Worm (Caenorhabditis elegans) whole organism, mixed stage, embryonic: ENCODE measurements around the gene F54E4.3.

Source experiments
- M03D4.4 ChIP-seq: sonication (generic microtip); optimal IDR thresholded peaks from 2 replicates; lab custom pipeline; 2017; ENCODE audit warnings: mild to moderate bottlenecking, missing genetic modification characterization, missing compliant biosample characterization
- bed-3 ChIP-seq: fragments of 200-800 bp; sonication (Bioruptor generic); optimal IDR thresholded peaks from 3 replicates; lab custom pipeline; 2018; ENCODE audit warnings: mild to moderate bottlenecking, missing genetic modification characterization, moderate library complexity, missing compliant biosample characterization
- blmp-1 ChIP-seq: fragments of 150-350 bp; optimal IDR thresholded peaks from 2 replicates; lab custom pipeline; 2014; ENCODE audit warnings: missing biosample characterization, missing genetic modification characterization
- ceh-39 ChIP-seq: fragments of 150-350 bp; optimal IDR thresholded peaks from 2 replicates; lab custom pipeline; 2014; ENCODE audit warnings: missing biosample characterization, missing genetic modification characterization
- ceh-43 ChIP-seq: fragments of 200-800 bp; sonication (Bioruptor generic); optimal IDR thresholded peaks from 2 replicates; lab custom pipeline; 2018; ENCODE audit warnings: mild to moderate bottlenecking, missing genetic modification characterization, moderate library complexity, missing compliant biosample characterization
- ceh-83 ChIP-seq: fragments of 200-800 bp; sonication (Bioruptor generic); optimal IDR thresholded peaks from 2 replicates; lab custom pipeline; 2018; ENCODE audit warnings: mild to moderate bottlenecking, missing genetic modification characterization, missing compliant biosample characterization
- ces-1 ChIP-seq: fragments of 150-350 bp; optimal IDR thresholded peaks from 2 replicates; lab custom pipeline; 2014; ENCODE audit warnings: missing biosample characterization, missing genetic modification reagents, missing genetic modification characterization
- cnd-1 ChIP-seq: fragments of 200-800 bp; sonication (Bioruptor generic); optimal IDR thresholded peaks from 2 replicates; lab custom pipeline; 2018; ENCODE audit warnings: mild to moderate bottlenecking, missing genetic modification characterization, missing compliant biosample characterization
- drap-1 ChIP-seq: fragments of 200-800 bp; sonication (Bioruptor generic); optimal IDR thresholded peaks from 3 replicates; lab custom pipeline; 2018; ENCODE audit warnings: mild to moderate bottlenecking, missing genetic modification characterization, missing compliant biosample characterization
- elt-3 ChIP-seq: fragments of 150-350 bp; optimal IDR thresholded peaks from 2 replicates; lab custom pipeline; 2014; ENCODE audit warnings: missing biosample characterization, missing genetic modification characterization
- ham-2 ChIP-seq: fragments of 200-800 bp; sonication (Bioruptor generic); optimal IDR thresholded peaks from 2 replicates; lab custom pipeline; 2018; ENCODE audit warnings: mild to moderate bottlenecking, missing genetic modification characterization, missing compliant biosample characterization
- hlh-1 ChIP-seq: fragments of 150-350 bp; optimal IDR thresholded peaks from 2 replicates; lab custom pipeline; 2014; ENCODE audit warnings: missing biosample characterization, missing genetic modification reagents, missing genetic modification characterization
- lin-13 ChIP-seq: fragments of 150-350 bp; optimal IDR thresholded peaks from 2 replicates; lab custom pipeline; 2014; ENCODE audit warnings: missing biosample characterization, missing genetic modification characterization
- lin-32 ChIP-seq: fragments of 200-800 bp; sonication (Bioruptor generic); optimal IDR thresholded peaks from 2 replicates; lab custom pipeline; 2018; ENCODE audit warnings: mild to moderate bottlenecking, missing genetic modification characterization, missing compliant biosample characterization
- mab-5 ChIP-seq: fragments of 150-350 bp; optimal IDR thresholded peaks from 2 replicates; lab custom pipeline; 2014; ENCODE audit warnings: missing biosample characterization, missing genetic modification characterization
- mls-2 ChIP-seq: sonication (generic microtip); optimal IDR thresholded peaks from 2 replicates; lab custom pipeline; 2016; ENCODE audit warnings: mild to moderate bottlenecking, missing genetic modification characterization, moderate library complexity, missing compliant biosample characterization
- nhr-12 ChIP-seq: fragments of 150-350 bp; optimal IDR thresholded peaks from 2 replicates; lab custom pipeline; 2014; ENCODE audit warnings: missing biosample characterization, missing genetic modification characterization
- nhr-237 ChIP-seq: fragments of 150-350 bp; optimal IDR thresholded peaks from 2 replicates; lab custom pipeline; 2014; ENCODE audit warnings: missing biosample characterization, missing genetic modification characterization
- nhr-28 ChIP-seq: fragments of 150-350 bp; optimal IDR thresholded peaks from 2 replicates; lab custom pipeline; 2014; ENCODE audit warnings: missing biosample characterization, missing genetic modification characterization
- nhr-76 ChIP-seq: sonication (generic microtip); optimal IDR thresholded peaks from 2 replicates; lab custom pipeline; 2017; ENCODE audit warnings: missing biosample characterization, missing genetic modification characterization
- pha-4 ChIP-seq: fragments of 150-350 bp; optimal IDR thresholded peaks from 2 replicates; lab custom pipeline; 2018; ENCODE audit warnings: missing biosample characterization, missing genetic modification reagents, missing genetic modification characterization
- sem-2 ChIP-seq: fragments of 200-800 bp; sonication (Bioruptor generic); optimal IDR thresholded peaks from 2 replicates; lab custom pipeline; 2018; ENCODE audit warnings: mild to moderate bottlenecking, missing genetic modification characterization, missing compliant biosample characterization
- snpc-4 ChIP-seq: fragments of 150-350 bp; optimal IDR thresholded peaks from 2 replicates; lab custom pipeline; 2014; ENCODE audit warnings: missing biosample characterization, missing genetic modification characterization
- tbx-8 ChIP-seq: fragments of 200-800 bp; sonication (Bioruptor generic); optimal IDR thresholded peaks from 2 replicates; lab custom pipeline; 2018; ENCODE audit warnings: mild to moderate bottlenecking, missing genetic modification characterization, moderate library complexity, missing compliant biosample characterization
- unc-120 ChIP-seq: sonication (generic microtip); optimal IDR thresholded peaks from 2 replicates; lab custom pipeline; 2017; ENCODE audit warnings: missing genetic modification characterization, missing compliant biosample characterization; ENCODE audit not compliant: poor library complexity, severe bottlenecking
- unc-39 ChIP-seq: fragments of 150-350 bp; optimal IDR thresholded peaks from 2 replicates; lab custom pipeline; 2014; ENCODE audit warnings: missing biosample characterization, missing genetic modification characterization
- unc-62 ChIP-seq: fragments of 150-350 bp; optimal IDR thresholded peaks from 2 replicates; lab custom pipeline; 2014; ENCODE audit warnings: missing biosample characterization, missing genetic modification reagents, missing genetic modification characterization
- zip-8 ChIP-seq: fragments of 150-350 bp; optimal IDR thresholded peaks from 2 replicates; lab custom pipeline; 2014; ENCODE audit warnings: missing biosample characterization, missing genetic modification characterization
- ztf-11 ChIP-seq: fragments of 150-350 bp; optimal IDR thresholded peaks from 2 replicates; lab custom pipeline; 2014; ENCODE audit warnings: missing biosample characterization, missing genetic modification characterization

The F54E4.3 gene

ce11 chrX:14633679-14634078, 2.5 kb downstream of the F54E4.3 start:
- TF ChIP-seq tbx-8 (GFP tag; lab: Kevin White, UChicago): no peak
- TF ChIP-seq ces-1 (GFP tag; lab: Kevin White, UChicago): peak; percentile 80

ce11 chrX:14628816-14629215, 7.4 kb downstream of the F54E4.3 start, which contains the start of gene F54E4.2:
F54E4.2 (minus strand) TSS chrX:14628916.
- peak; percentile 34 for TF ChIP-seq zip-8
- TF ChIP-seq nhr-12 (tag; lab: Kevin White, UChicago): no peak

ce11 chrX:14621207-14621606, 15.0 kb downstream of the F54E4.3 start:
- TF ChIP-seq sem-2 (GFP tag; lab: Kevin White, UChicago) (no peak), ceh-43 (GFP tag; lab: Kevin White, UChicago) (no peak), mls-2 (tag; lab: Kevin White, UChicago) (no peak), unc-62 (no peak), nhr-76 (no peak), lin-13 (tag; lab: Kevin White, UChicago) (no peak), hlh-1 (no peak), ceh-39 (tag; lab: Kevin White, UChicago) (no peak), M03D4.4 (tag; lab: Kevin White, UChicago) (no peak), snpc-4 (tag; lab: Kevin White, UChicago) (no peak), nhr-28 (tag; lab: Kevin White, UChicago) (no peak), ceh-83 (no peak), tbx-8 (GFP tag; lab: Kevin White, UChicago) (no peak), nhr-237 (tag; lab: Kevin White, UChicago) (no peak), drap-1 (GFP tag; lab: Kevin White, UChicago) (no peak), ces-1 (GFP tag; lab: Kevin White, UChicago) (no peak)

- no peak for TF ChIP-seq ces-1 (GFP tag; lab: Kevin White, UChicago)
- no peak for TF ChIP-seq M03D4.4 (tag; lab: Kevin White, UChicago)
- no peak for TF ChIP-seq tbx-8 (GFP tag; lab: Kevin White, UChicago)
- TF ChIP-seq mls-2 (tag; lab: Kevin White, UChicago): no peak
- TF ChIP-seq lin-13 (tag; lab: Kevin White, UChicago): no peak
- TF ChIP-seq nhr-237 (tag; lab: Kevin White, UChicago): no peak
- no peak for TF ChIP-seq ceh-39 (tag; lab: Kevin White, UChicago)
- no peak for TF ChIP-seq nhr-76
- TF ChIP-seq unc-120: no peak
- TF ChIP-seq lin-32 (GFP tag; lab: Kevin White, UChicago): no peak
- TF ChIP-seq bed-3 (GFP tag; lab: Kevin White, UChicago): no peak
- TF ChIP-seq blmp-1 (tag; lab: Kevin White, UChicago): no peak
- no peak for TF ChIP-seq unc-39
- no peak for TF ChIP-seq elt-3 (tag; lab: Kevin White, UChicago)
- TF ChIP-seq ceh-43 (GFP tag; lab: Kevin White, UChicago): no peak
- TF ChIP-seq cnd-1: no peak
- TF ChIP-seq drap-1 (GFP tag; lab: Kevin White, UChicago): no peak
- no peak for TF ChIP-seq ztf-11 (tag; lab: Kevin White, UChicago)
- no peak for TF ChIP-seq mab-5 (tag; lab: Kevin White, UChicago)
Observed at ce11 chrX:14611074-14611473, 25.1 kb downstream of the F54E4.3 start, which contains the start of gene rbc-1. rbc-1 (plus strand) TSS chrX:14611374.

ce11 chrX:14610093-14610763, 26.0 kb downstream of the F54E4.3 start:
- TF ChIP-seq cnd-1: peak; percentile 10
- TF ChIP-seq hlh-1: peak; percentile 21
- peak; percentile 61 for TF ChIP-seq unc-120
- peak; percentile 35 for TF ChIP-seq pha-4 (tag; lab: Kevin White, UChicago)
- TF ChIP-seq drap-1 (GFP tag; lab: Kevin White, UChicago): no peak
- peak; percentile 30 for TF ChIP-seq ham-2 (GFP tag; lab: Kevin White, UChicago)
- TF ChIP-seq zip-8: peak; percentile 83
- TF ChIP-seq nhr-12 (tag; lab: Kevin White, UChicago): no peak

- TF ChIP-seq hlh-1: no peak
- TF ChIP-seq unc-39: no peak
- no peak for TF ChIP-seq ztf-11 (tag; lab: Kevin White, UChicago)
- TF ChIP-seq ceh-39 (tag; lab: Kevin White, UChicago): no peak
- no peak for TF ChIP-seq lin-32 (GFP tag; lab: Kevin White, UChicago)
- TF ChIP-seq ceh-43 (GFP tag; lab: Kevin White, UChicago): no peak
- no peak for TF ChIP-seq mls-2 (tag; lab: Kevin White, UChicago)
- TF ChIP-seq M03D4.4 (tag; lab: Kevin White, UChicago): no peak
- no peak for TF ChIP-seq cnd-1
- TF ChIP-seq unc-120: no peak
Observed at ce11 chrX:14607770-14608169, 28.5 kb downstream of the F54E4.3 start.
